Fruit fly (Drosophila melanogaster) Kc167 (cell line): ENCODE results near the gene Acp1.

Source experiments
- Myc ChIP-seq: fragments of >200 bp; optimal IDR thresholded peaks from 2 replicates; lab custom pipeline; 2017; ENCODE audit warnings: missing external identifiers
- Sin3A ChIP-seq: fragments of >200 bp; optimal IDR thresholded peaks from 2 replicates; lab custom pipeline; 2018; ENCODE audit warnings: missing external identifiers
- h ChIP-seq: fragments of >200 bp; optimal IDR thresholded peaks from 3 replicates; lab custom pipeline; 2018; ENCODE audit warnings: missing external identifiers
- insv ChIP-seq: fragments of >200 bp; optimal IDR thresholded peaks from 3 replicates; lab custom pipeline; 2018; ENCODE audit warnings: missing external identifiers
- psq ChIP-seq: fragments of >200 bp; optimal IDR thresholded peaks from 2 replicates; lab custom pipeline; 2017; ENCODE audit warnings: missing external identifiers

dm6 chr2L:7790081-7790447, 48.7 kb upstream of the Acp1 start:
- TF ChIP-seq Sin3A (lab: Kevin White, UChicago) = no peak
- TF ChIP-seq psq (lab: Kevin White, UChicago) = no peak
- TF ChIP-seq Myc = no peak
- TF ChIP-seq insv (lab: Kevin White, UChicago) = no peak
- no peak for TF ChIP-seq h
